Worm (Caenorhabditis elegans): ENCODE results near the gene lron-7.

lron-7 gene

ce11 chrX:7256891-7257290 lies 35.0 kb upstream of the lron-7 start, which contains the start of gene F46H5.5:
TSS of gene F46H5.5 (minus strand) at chrX:7256991.
- TF ChIP-seq madf-3 (GFP tag; IDR thresholded peaks at IDR 0.05) (no peak), cebp-1 (GFP tag; IDR thresholded peaks at IDR 0.05) (no peak), cebp-1 (tag; optimal IDR thresholded peaks at IDR 0.05) (no peak)

ce11 chrX:7260327-7261019 lies 31.5 kb upstream of the lron-7 start, which contains the start of gene lact-1:
TSS of gene lact-1 (minus strand) at chrX:7260377.
- TF ChIP-seq dpff-1 (tag; optimal IDR thresholded peaks at IDR 0.05) (no peak), nhr-80 (tag; optimal IDR thresholded peaks at IDR 0.05) (peak; percentile 1), madf-6 (GFP tag; IDR thresholded peaks at IDR 0.05) (no peak)

- TF ChIP-seq snpc-4 (GFP tag; optimal IDR thresholded peaks at IDR 0.05) (no peak), snpc-4 (tag; optimal IDR thresholded peaks at IDR 0.05) (peak in 3 of 4 experiments; percentile 49 to 79 (median 73)), nhr-27 (tag; optimal IDR thresholded peaks at IDR 0.05) (no peak), hmg-20 (GFP tag; IDR thresholded peaks at IDR 0.05) (peak; percentile 58; the same call in 1 of the 2 replicates), dpl-1 (GFP tag; optimal IDR thresholded peaks at IDR 0.05) (no peak), F23B12.7 (tag; optimal IDR thresholded peaks at IDR 0.05; ENCODE audit: insufficient read depth) (peak; percentile 53), nhr-179 (tag; optimal IDR thresholded peaks at IDR 0.05) (no peak), ztf-25 (GFP tag; IDR thresholded peaks at IDR 0.05) (no peak), nfyb-1 (GFP tag; IDR thresholded peaks at IDR 0.05) (peak; percentile 86), athp-1 (tag; optimal IDR thresholded peaks at IDR 0.05) (no peak), ama-1 (optimal IDR thresholded peaks at IDR 0.05) (no peak), ama-1 (GFP tag; optimal IDR thresholded peaks at IDR 0.05) (no peak), dox-1 (GFP tag; IDR thresholded peaks at IDR 0.05) (peak; percentile 92; the same call in 1 of the 2 replicates), xnd-1 (tag; optimal IDR thresholded peaks at IDR 0.05) (no peak), ztf-18 (tag; optimal IDR thresholded peaks at IDR 0.05) (peak; percentile 66), ceh-91 (GFP tag; IDR thresholded peaks at IDR 0.05) (no peak), zfh-2 (GFP tag; conservative IDR thresholded peaks at IDR 0.05) (peak; percentile 98), lin-40 (tag; optimal IDR thresholded peaks at IDR 0.05) (peak; percentile 90), B0261.1 (tag; optimal IDR thresholded peaks at IDR 0.05) (peak; percentile 11), Y53F4B.3 (GFP tag; IDR thresholded peaks at IDR 0.05) (no peak), ceh-27 (GFP tag; optimal IDR thresholded peaks at IDR 0.05) (peak; percentile 93), F22D6.2 (tag; optimal IDR thresholded peaks at IDR 0.05) (peak; percentile 2), C06A6.2 (GFP tag; conservative IDR thresholded peaks at IDR 0.05) (no peak), hrde-1 (tag; optimal IDR thresholded peaks at IDR 0.05; ENCODE audit: borderline replicate concordance) (no peak), T26A5.8 (tag; optimal IDR thresholded peaks at IDR 0.05) (no peak), T07F8.4 (tag; optimal IDR thresholded peaks at IDR 0.05) (no peak), F39B2.1 (GFP tag; IDR thresholded peaks at IDR 0.05) (no peak), B0035.1 (tag; optimal IDR thresholded peaks at IDR 0.05) (peak; percentile 51), madf-6 (GFP tag; IDR thresholded peaks at IDR 0.05) (no peak), ztf-22 (GFP tag; optimal IDR thresholded peaks at IDR 0.05) (peak; percentile 56), Y56A3A.18 (GFP tag; IDR thresholded peaks at IDR 0.05) (0 out of 2 replicates have a peak, but pooled peaks have one; percentile 50), zim-3 (tag; optimal IDR thresholded peaks at IDR 0.05) (no peak), mel-28 (tag; optimal IDR thresholded peaks at IDR 0.05; ENCODE audit: borderline replicate concordance) (no peak), nhr-80 (tag; optimal IDR thresholded peaks at IDR 0.05) (peak; percentile 95), lin-35 (GFP tag; optimal IDR thresholded peaks at IDR 0.05) (peak in 1 of 3 experiments; percentile 54), bed-2 (GFP tag; IDR thresholded peaks at IDR 0.05) (no peak), die-1 (tag; optimal IDR thresholded peaks at IDR 0.05) (peak; percentile 56), B0336.3 (GFP tag; IDR thresholded peaks at IDR 0.05) (peak; percentile 89), cebp-1 (GFP tag; IDR thresholded peaks at IDR 0.05) (peak; percentile 72), cebp-1 (tag; optimal IDR thresholded peaks at IDR 0.05) (peak; percentile 89)
Observed at ce11 chrX:7264591-7265306, 27.2 kb upstream of the lron-7 start.
